Fruit fly (Drosophila melanogaster) whole organism, wandering third instar larva: ENCODE data around the gene CG7685.
A peak's percentile ranks its signal among the peaks of the same experiment; 100 is the strongest.

Experiments used
- Abd-B ChIP-seq: fragments of >200 bp; optimal IDR thresholded peaks from 2 replicates; lab custom pipeline; 2017; ENCODE audit warnings: missing biosample characterization, missing genetic modification characterization
- CG32264 ChIP-seq: fragments of 200-800 bp; sonication (Bioruptor generic); optimal IDR thresholded peaks from 2 replicates; lab custom pipeline; 2016; ENCODE audit warnings: missing biosample characterization, missing genetic modification characterization
- CG9705 ChIP-seq: fragments of 200-800 bp; sonication (Bioruptor generic); optimal IDR thresholded peaks from 2 replicates; lab custom pipeline; 2018; ENCODE audit warnings: missing biosample characterization, mild to moderate bottlenecking, missing genetic modification characterization
- CrebA ChIP-seq: fragments of 200-800 bp; sonication (Bioruptor generic); optimal IDR thresholded peaks from 2 replicates; lab custom pipeline; 2016; ENCODE audit warnings: missing biosample characterization, mild to moderate bottlenecking, missing genetic modification characterization, borderline replicate concordance
- Dfd ChIP-seq: fragments of >200 bp; optimal IDR thresholded peaks from 2 replicates; lab custom pipeline; 2017; ENCODE audit warnings: missing biosample characterization, missing genetic modification characterization
- Dif ChIP-seq: fragments of 200-275, 200-300 bp; sonication (Bioruptor generic); optimal IDR thresholded peaks from 2 replicates; lab custom pipeline; 2018; ENCODE audit warnings: missing biosample characterization, missing genetic modification characterization; ENCODE audit not compliant: partially characterized antibody
- GATAd ChIP-seq: sonication (Bioruptor generic); optimal IDR thresholded peaks from 2 replicates; lab custom pipeline; 2016; ENCODE audit warnings: missing biosample characterization, missing genetic modification characterization
- HLH106 ChIP-seq: fragments of 200-800 bp; optimal IDR thresholded peaks from 3 replicates; lab custom pipeline; 2019; ENCODE audit warnings: missing biosample characterization, mild to moderate bottlenecking, missing genetic modification characterization, moderate library complexity
- Hnf4 ChIP-seq: fragments of 200-800 bp; sonication (Bioruptor generic); optimal IDR thresholded peaks from 2 replicates; lab custom pipeline; 2016; ENCODE audit warnings: missing biosample characterization, mild to moderate bottlenecking, missing genetic modification characterization
- Hr78 ChIP-seq: fragments of >200 bp; optimal IDR thresholded peaks from 2 replicates; lab custom pipeline; 2017; ENCODE audit warnings: missing biosample characterization, missing genetic modification characterization
- Hr83 ChIP-seq: fragments of 200-300 bp; sonication (Bioruptor generic); optimal IDR thresholded peaks from 2 replicates; lab custom pipeline; 2016; ENCODE audit warnings: missing biosample characterization, mild to moderate bottlenecking, missing genetic modification characterization, moderate library complexity; ENCODE audit not compliant: poor library complexity, severe bottlenecking
- Jra ChIP-seq: sonication (Bioruptor generic); optimal IDR thresholded peaks from 2 replicates; lab custom pipeline; 2016; ENCODE audit warnings: missing biosample characterization, missing genetic modification characterization
- Mio ChIP-seq: sonication (Bioruptor generic); optimal IDR thresholded peaks from 2 replicates; lab custom pipeline; 2016; ENCODE audit warnings: missing biosample characterization, missing genetic modification characterization
- Myc ChIP-seq: fragments of >200 bp; optimal IDR thresholded peaks from 2 replicates; lab custom pipeline; 2017
- N ChIP-seq: fragments of >200 bp; optimal IDR thresholded peaks from 2 replicates; lab custom pipeline; 2018; ENCODE audit warnings: missing biosample characterization, missing external identifiers, missing genetic modification characterization
- OdsH ChIP-seq: fragments of 200-800 bp; sonication (Bioruptor generic); optimal IDR thresholded peaks from 2 replicates; lab custom pipeline; 2016; ENCODE audit warnings: missing biosample characterization, mild to moderate bottlenecking, missing genetic modification characterization
- Rel ChIP-seq, 2 experiments: fragments of 200-800 bp; sonication (Bioruptor generic) in 1 of 2; optimal IDR thresholded peaks; 2 replicates in 1 of 2; 3 replicates in 1 of 2; lab custom pipeline; 2016 to 2019; ENCODE audit warnings: mild to moderate bottlenecking in 2 of 2, missing biosample characterization in 2 of 2, missing genetic modification characterization in 2 of 2, moderate library complexity in 1 of 2
- Sp1 ChIP-seq: fragments of 200-800 bp; sonication (Bioruptor generic); optimal IDR thresholded peaks from 3 replicates; lab custom pipeline; 2019; ENCODE audit warnings: missing biosample characterization, mild to moderate bottlenecking, missing genetic modification characterization, moderate library complexity
- Vsx2 ChIP-seq: fragments of 200-300, 225-300 bp; sonication (Bioruptor generic); optimal IDR thresholded peaks from 2 replicates; lab custom pipeline; 2018; ENCODE audit warnings: missing biosample characterization, missing genetic modification characterization; ENCODE audit not compliant: partially characterized antibody
- br ChIP-seq: fragments of 200-800 bp; sonication (Bioruptor generic); optimal IDR thresholded peaks from 2 replicates; lab custom pipeline; 2016; ENCODE audit warnings: missing biosample characterization, missing genetic modification characterization
- brk ChIP-seq: fragments of 200-800 bp; sonication (Bioruptor generic); optimal IDR thresholded peaks from 2 replicates; lab custom pipeline; 2016; ENCODE audit warnings: missing biosample characterization, mild to moderate bottlenecking, missing genetic modification characterization
- dl ChIP-seq, 2 experiments: fragments of 175-275, 200-275 bp in 1 of 2; fragments of 200-275 bp in 1 of 2; sonication (Bioruptor generic); optimal IDR thresholded peaks; lab custom pipeline; 2018; ENCODE audit warnings: mild to moderate bottlenecking in 2 of 2, missing biosample characterization in 2 of 2, missing genetic modification characterization in 2 of 2, moderate library complexity in 2 of 2; ENCODE audit not compliant: partially characterized antibody in 2 of 2, insufficient read depth in 1 of 2
- dmrt93B ChIP-seq: fragments of 200-800 bp; sonication (Bioruptor generic); optimal IDR thresholded peaks from 2 replicates; lab custom pipeline; 2018; ENCODE audit warnings: missing biosample characterization, mild to moderate bottlenecking, missing genetic modification characterization
- dsf ChIP-seq: sonication (Bioruptor generic); optimal IDR thresholded peaks from 2 replicates; lab custom pipeline; 2016; ENCODE audit warnings: missing biosample characterization, missing genetic modification characterization, borderline replicate concordance
- ey ChIP-seq: fragments of 200-800 bp; sonication (Bioruptor generic); optimal IDR thresholded peaks from 2 replicates; lab custom pipeline; 2016; ENCODE audit warnings: missing biosample characterization, missing genetic modification characterization
- foxo ChIP-seq, 2 experiments: fragments of 200-800 bp; sonication (Bioruptor generic); optimal IDR thresholded peaks; 2 replicates in 1 of 2; 3 replicates in 1 of 2; lab custom pipeline; 2016 to 2017; ENCODE audit warnings: missing biosample characterization in 2 of 2, missing genetic modification characterization in 2 of 2
- fru ChIP-seq: fragments of 200-800 bp; sonication (Bioruptor generic); optimal IDR thresholded peaks from 3 replicates; lab custom pipeline; 2016; ENCODE audit warnings: missing biosample characterization, mild to moderate bottlenecking, missing genetic modification characterization
- h ChIP-seq: fragments of 200-800 bp; sonication (Bioruptor generic); optimal IDR thresholded peaks from 3 replicates; lab custom pipeline; 2016; ENCODE audit warnings: missing biosample characterization, mild to moderate bottlenecking, missing genetic modification characterization
- jim ChIP-seq: fragments of 175-275, 200-325 bp; sonication (Bioruptor generic); optimal IDR thresholded peaks from 2 replicates; lab custom pipeline; 2016; ENCODE audit warnings: missing biosample characterization, mild to moderate bottlenecking, missing genetic modification characterization
- lola ChIP-seq: fragments of >200 bp; optimal IDR thresholded peaks from 2 replicates; lab custom pipeline; 2017; ENCODE audit warnings: missing biosample characterization, missing genetic modification characterization
- pan ChIP-seq: fragments of >200 bp; optimal IDR thresholded peaks from 2 replicates; lab custom pipeline; 2017
- psq ChIP-seq: fragments of 200-800 bp; sonication (Bioruptor generic); optimal IDR thresholded peaks from 3 replicates; lab custom pipeline; 2017; ENCODE audit warnings: missing biosample characterization, mild to moderate bottlenecking, missing genetic modification characterization, moderate library complexity
- rgr ChIP-seq: fragments of 200-800 bp; sonication (Bioruptor generic); optimal IDR thresholded peaks from 3 replicates; lab custom pipeline; 2016; ENCODE audit warnings: missing biosample characterization, mild to moderate bottlenecking, missing genetic modification characterization
- sage ChIP-seq: fragments of 200-800 bp; sonication (Bioruptor generic); optimal IDR thresholded peaks from 2 replicates; lab custom pipeline; 2016; ENCODE audit warnings: missing biosample characterization, mild to moderate bottlenecking, missing genetic modification characterization
- sv ChIP-seq: fragments of 200-800 bp; sonication (Bioruptor generic); optimal IDR thresholded peaks from 3 replicates; lab custom pipeline; 2016; ENCODE audit warnings: missing biosample characterization, missing genetic modification characterization
- tai ChIP-seq: sonication (Bioruptor generic); optimal IDR thresholded peaks from 2 replicates; lab custom pipeline; 2016; ENCODE audit warnings: missing biosample characterization, missing genetic modification characterization
- usp ChIP-seq: fragments of >200 bp; optimal IDR thresholded peaks from 2 replicates; lab custom pipeline; 2017; ENCODE audit warnings: missing biosample characterization, missing genetic modification characterization
- woc ChIP-seq: sonication (Bioruptor generic); optimal IDR thresholded peaks from 2 replicates; lab custom pipeline; 2016; ENCODE audit warnings: missing biosample characterization, mild to moderate bottlenecking, missing genetic modification characterization

CG7685 gene

DNA sequence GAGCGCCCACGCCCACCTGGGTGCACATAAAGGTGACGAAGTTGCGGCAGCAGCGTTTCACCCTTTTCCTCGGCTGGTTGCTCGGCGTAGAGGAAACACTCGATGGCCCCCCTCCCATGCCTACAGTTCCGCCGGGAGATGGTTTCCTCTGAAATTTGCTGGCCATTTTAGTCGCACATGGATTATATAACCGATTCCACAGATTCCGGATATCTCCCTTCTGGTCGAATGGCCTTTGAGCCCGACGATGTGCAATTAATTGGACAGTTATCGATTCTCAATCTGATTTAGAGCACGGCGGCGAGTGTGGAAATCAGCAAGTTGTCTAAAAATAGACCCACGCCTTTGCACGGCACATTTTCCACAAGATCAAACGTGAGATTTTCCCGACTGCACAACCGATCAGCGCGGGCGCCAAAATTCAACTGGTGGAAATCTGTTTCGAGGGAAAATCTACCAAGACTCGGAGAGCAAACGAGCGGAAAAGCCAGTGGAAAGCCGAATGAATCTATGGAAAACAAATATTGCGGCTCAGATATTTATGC is 6.5 kb downstream of the CG7685 start, which contains the start of gene CG10864:
Gene CG10864, minus strand, starts transcription at position 427 of the 545 bp plus-strand sequence.
- TF ChIP-seq fru (no peak), CG9705 (GFP tag; lab: Kevin White, UChicago) (no peak)

DNA sequence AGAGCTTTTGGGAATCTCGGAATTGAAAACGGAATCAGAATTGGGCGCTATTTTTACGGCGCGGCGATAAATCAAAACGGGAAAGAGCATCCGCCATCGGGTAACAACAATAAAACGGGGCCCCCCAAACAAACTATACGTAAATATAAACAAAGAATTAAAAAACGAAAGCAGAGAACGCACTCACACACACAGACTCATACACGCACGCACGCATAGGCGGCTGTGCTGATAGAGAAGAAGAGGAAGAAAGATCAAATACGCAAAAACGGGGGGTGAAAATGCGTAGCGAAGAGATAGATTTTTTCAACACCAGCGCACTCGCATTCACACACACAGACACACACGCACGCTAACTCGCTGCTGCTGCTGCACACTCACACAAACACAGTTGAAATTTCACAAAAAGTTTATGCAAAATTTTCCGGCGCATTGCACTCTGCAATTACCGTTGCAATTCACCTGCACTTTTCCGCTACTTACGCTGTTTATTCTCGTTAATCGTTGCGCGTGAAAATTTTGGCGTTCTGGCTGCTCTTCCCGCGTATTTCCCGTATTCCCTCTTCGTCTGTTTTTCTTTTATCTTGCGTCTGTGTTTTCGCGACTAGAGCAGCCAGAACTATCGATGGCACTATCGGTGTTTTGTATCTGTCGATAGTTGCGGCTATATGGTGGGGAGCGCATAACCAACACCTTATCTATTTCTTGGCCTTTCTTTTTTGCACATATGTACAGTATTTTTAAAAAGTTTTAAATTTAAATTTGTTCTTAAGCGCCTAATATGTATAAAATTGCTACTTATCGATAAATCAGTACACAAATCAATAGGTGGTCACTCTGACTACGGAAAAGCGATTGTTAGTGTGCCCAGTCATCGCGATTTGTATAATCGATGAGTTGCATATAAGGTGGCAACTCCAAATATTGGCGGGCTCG is 7.8 kb downstream of the CG7685 start, which contains the start of gene CG31122:
Gene CG31122, minus strand, starts transcription at position 596 of the 936 bp plus-strand sequence.
- TF ChIP-seq Hnf4 (GFP tag; lab: Kevin White, UChicago) (peak; percentile 77), woc (GFP tag; lab: Kevin White, UChicago) (peak; percentile 49), pan (lab: Kevin White, UChicago) (no peak), lola (GFP tag; lab: Kevin White, UChicago) (peak; percentile 65), CrebA (GFP tag; lab: Kevin White, UChicago) (no peak), Abd-B (peak; percentile 42), OdsH (GFP tag; lab: Kevin White, UChicago) (peak; percentile 20), Rel (GFP tag; optimal IDR thresholded peaks at IDR 0.05; lab: Kevin White, UChicago) (no peak), Rel (tag; optimal IDR thresholded peaks at IDR 0.05; lab: Kevin White, UChicago) (peak; percentile 52), CG9705 (GFP tag; lab: Kevin White, UChicago) (no peak), Myc (lab: Kevin White, UChicago) (no peak), Dif (GFP tag; lab: Kevin White, UChicago) (no peak), Sp1 (GFP tag; lab: Kevin White, UChicago) (no peak), psq (GFP tag; lab: Kevin White, UChicago) (peak; percentile 96), Vsx2 (GFP tag; lab: Kevin White, UChicago) (no peak), Hr83 (GFP tag; lab: Kevin White, UChicago) (no peak), dsf (peak; percentile 15), CG32264 (no peak), N (GFP tag; lab: Kevin White, UChicago) (peak; percentile 50), fru (peak; percentile 38), h (GFP tag; lab: Kevin White, UChicago) (peak; percentile 60), sage (GFP tag; lab: Kevin White, UChicago) (no peak), Dfd (GFP tag; lab: Kevin White, UChicago) (no peak), usp (GFP tag; lab: Kevin White, UChicago) (no peak), tai (GFP tag; lab: Kevin White, UChicago) (no peak), Jra (GFP tag; lab: Kevin White, UChicago) (peak; percentile 64), brk (no peak), Mio (no peak), foxo (GFP tag; optimal IDR thresholded peaks at IDR 0.05; lab: Kevin White, UChicago) (peak; percentile 34 to 61), sv (GFP tag; lab: Kevin White, UChicago) (no peak), br (GFP tag; lab: Kevin White, UChicago) (peak; percentile 63), Hr78 (GFP tag; lab: Kevin White, UChicago) (no peak), ey (GFP tag; lab: Kevin White, UChicago) (no peak), jim (no peak), dmrt93B (GFP tag; lab: Kevin White, UChicago) (no peak), GATAd (GFP tag; lab: Kevin White, UChicago) (peak; percentile 42), rgr (GFP tag; lab: Kevin White, UChicago) (no peak), dl (GFP tag; optimal IDR thresholded peaks at IDR 0.05; lab: Kevin White, UChicago; ENCODE audit: insufficient read depth in 1 of 2, partially characterized antibody in 2 of 2) (no peak), HLH106 (tag; lab: Kevin White, UChicago) (no peak)
- TF ChIP-seq, all 38 proteins: peak for 15
